Worm (Caenorhabditis elegans): ENCODE data around the gene B0507.5.

- TF ChIP-seq aly-1 (tag; optimal IDR thresholded peaks at IDR 0.05) = no peak
- TF ChIP-seq hnd-1 (tag; optimal IDR thresholded peaks at IDR 0.05) = no peak
- no peak for TF ChIP-seq ceh-36 (tag; optimal IDR thresholded peaks at IDR 0.05)
- TF ChIP-seq pes-1 (GFP tag; IDR thresholded peaks at IDR 0.05) = no peak
- TF ChIP-seq tra-4 (tag; optimal IDR thresholded peaks at IDR 0.05) = no peak
- no peak for TF ChIP-seq ama-1 (optimal IDR thresholded peaks at IDR 0.05)
- TF ChIP-seq ceh-13 (GFP tag; optimal IDR thresholded peaks at IDR 0.05) = no peak
Observed at ce11 chrV:8760416-8760815, 6.9 kb downstream of the B0507.5 start, which contains the start of gene ddn-1.

Measured in whole organism, early embryonic.